Fruit fly (Drosophila melanogaster) Kc167 (cell line): ENCODE data around the gene CG42399.

Experiments used
- Myc ChIP-seq: fragments of >200 bp; optimal IDR thresholded peaks from 2 replicates; lab custom pipeline; 2017; ENCODE audit warnings: missing external identifiers
- h ChIP-seq: fragments of >200 bp; optimal IDR thresholded peaks from 3 replicates; lab custom pipeline; 2018; ENCODE audit warnings: missing external identifiers
- insv ChIP-seq: fragments of >200 bp; optimal IDR thresholded peaks from 3 replicates; lab custom pipeline; 2018; ENCODE audit warnings: missing external identifiers

- TF ChIP-seq insv (lab: Kevin White, UChicago) (no peak), Myc (lab: Kevin White, UChicago) (no peak), h (lab: Kevin White, UChicago) (no peak)
Observed at dm6 chr2L:155994-156393, 2.9 kb upstream of the CG42399 start, which contains the start of gene CG3436.
